Fruit fly (Drosophila melanogaster) Kc167 (cell line): ENCODE measurements around the gene Tollo.

Source experiments
- Myc ChIP-seq: fragments of >200 bp; optimal IDR thresholded peaks from 2 replicates; lab custom pipeline; 2017; ENCODE audit warnings: missing external identifiers
- Sin3A ChIP-seq: fragments of >200 bp; optimal IDR thresholded peaks from 2 replicates; lab custom pipeline; 2018; ENCODE audit warnings: missing external identifiers
- h ChIP-seq: fragments of >200 bp; optimal IDR thresholded peaks from 3 replicates; lab custom pipeline; 2018; ENCODE audit warnings: missing external identifiers
- insv ChIP-seq: fragments of >200 bp; optimal IDR thresholded peaks from 3 replicates; lab custom pipeline; 2018; ENCODE audit warnings: missing external identifiers
- psq ChIP-seq: fragments of >200 bp; optimal IDR thresholded peaks from 2 replicates; lab custom pipeline; 2017; ENCODE audit warnings: missing external identifiers
- ttk ChIP-seq: sonication (Bioruptor generic); optimal IDR thresholded peaks from 2 replicates; lab custom pipeline; 2017; ENCODE audit warnings: missing external identifiers

DNA sequence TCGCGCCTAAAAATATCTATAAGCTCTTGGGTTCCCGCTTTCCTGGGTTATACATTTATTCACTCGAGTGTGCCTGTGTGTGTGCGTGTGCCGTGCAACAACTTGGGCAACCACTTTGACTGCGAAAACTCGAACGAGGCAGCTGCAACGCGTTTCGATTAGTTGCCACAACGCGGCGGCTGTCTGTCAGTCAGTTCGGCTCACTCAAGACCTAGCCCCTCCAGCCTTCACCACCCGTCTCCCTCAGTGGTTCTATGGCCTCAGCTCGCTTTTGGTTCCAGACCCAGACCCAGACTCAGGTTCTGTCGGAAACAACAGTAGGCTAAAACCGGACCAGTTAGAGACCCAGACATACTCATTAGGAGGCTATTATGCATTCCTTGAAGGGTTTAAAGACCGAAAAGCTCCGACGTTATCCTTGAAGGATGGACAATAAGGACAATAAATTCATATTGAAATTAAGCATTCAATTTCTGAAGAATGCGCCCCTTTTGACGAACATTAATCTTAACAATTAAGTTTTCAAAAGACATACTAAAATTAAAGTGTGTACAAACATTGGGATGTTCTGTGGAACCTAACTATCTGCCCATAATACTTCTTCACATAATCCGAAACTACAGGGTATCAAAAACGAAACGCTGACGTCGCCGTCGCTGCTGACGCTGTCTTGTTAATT is 5.1 kb upstream of the Tollo start:
- TF ChIP-seq psq (lab: Kevin White, UChicago) (no peak), Myc (no peak), h (lab: Kevin White, UChicago) (no peak), insv (no peak), Sin3A (lab: Kevin White, UChicago) (no peak), ttk (lab: Kevin White, UChicago) (no peak)
